In the genomic region with DNA sequence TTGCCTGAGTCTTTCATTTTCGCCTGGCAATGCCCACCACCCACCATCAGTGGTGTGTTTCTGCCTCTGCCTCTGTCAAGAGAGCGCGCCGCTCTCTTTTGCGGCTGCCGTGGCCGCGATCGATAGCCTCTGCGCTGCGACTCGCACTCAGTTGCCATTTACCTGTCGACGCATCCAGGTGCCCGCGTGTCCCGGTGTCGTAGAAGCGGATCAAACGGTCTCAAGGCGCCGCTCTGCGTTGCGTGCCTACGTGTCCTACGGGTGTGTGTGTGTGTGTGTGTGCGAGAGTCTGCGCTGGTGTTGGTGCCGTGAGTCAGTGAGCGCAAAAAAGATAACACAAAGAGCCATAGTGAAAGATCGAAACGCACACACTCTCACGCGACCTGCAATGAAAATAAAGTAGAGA, we compare ENCODE assay signal across 2 fruit fly cellular contexts.
TF ChIP-seq lines count a peak whose summit lies in the region.

A gene (plus strand): TSS at position 148 of the 406 bp plus-strand sequence.

TF ChIP-seq in whole organism, embryonic, 481 proteins besides CTCF, POLR2A, EP300 and RAD21 (continued from another document and continues in another):
- TF ChIP-seq dmrt11E (tag; optimal IDR thresholded peaks at IDR 0.05; lab: Kevin White, UChicago) = no peak
- no peak for TF ChIP-seq phol (tag; optimal IDR thresholded peaks at IDR 0.05; lab: Kevin White, UChicago)
- TF ChIP-seq Camta (GFP tag; optimal IDR thresholded peaks at IDR 0.05; lab: Kevin White, UChicago) = no peak
- TF ChIP-seq CG14014 (GFP tag; IDR thresholded peaks at IDR 0.05; lab: Robert Waterston, UW) = no peak
- no peak for TF ChIP-seq fru (optimal IDR thresholded peaks at IDR 0.05; lab: Kevin White, UChicago)
- TF ChIP-seq nerfin-2 (GFP tag; IDR thresholded peaks at IDR 0.05; lab: Robert Waterston, UW; ENCODE audit: partially characterized antibody) = no peak
- no peak for TF ChIP-seq dimm (GFP tag; IDR thresholded peaks at IDR 0.05; lab: Robert Waterston, UW)
- no peak for TF ChIP-seq tio (GFP tag; optimal IDR thresholded peaks at IDR 0.05; lab: Kevin White, UChicago)
- TF ChIP-seq lab (GFP tag; optimal IDR thresholded peaks at IDR 0.05; lab: Kevin White, UChicago) = no peak
- TF ChIP-seq E2f1 (GFP tag; IDR thresholded peaks at IDR 0.05; lab: Robert Waterston, UW) = no peak
- no peak for TF ChIP-seq Atf3 (GFP tag; optimal IDR thresholded peaks at IDR 0.05; lab: Kevin White, UChicago)
- peak; percentile 73 for TF ChIP-seq D (optimal IDR thresholded peaks at IDR 0.05; lab: Kevin White, UChicago)
- TF ChIP-seq D (GFP tag; optimal IDR thresholded peaks at IDR 0.05; lab: Kevin White, UChicago) = no peak
- TF ChIP-seq CG8089 (GFP tag; optimal IDR thresholded peaks at IDR 0.05; lab: Kevin White, UChicago) = peak; percentile 44
- no peak for TF ChIP-seq CG6813 (GFP tag; optimal IDR thresholded peaks at IDR 0.05; lab: Kevin White, UChicago)
- peak; percentile 62; the same call in 1 of the 3 replicates for TF ChIP-seq CG6791 (GFP tag; IDR thresholded peaks at IDR 0.05; lab: Robert Waterston, UW; ENCODE audit: partially characterized antibody)
- peak in 1 of 2 experiments; percentile 89 for TF ChIP-seq tll (GFP tag; optimal IDR thresholded peaks at IDR 0.05; lab: Kevin White, UChicago)
- no peak for TF ChIP-seq CG1792 (GFP tag; optimal IDR thresholded peaks at IDR 0.05; lab: Kevin White, UChicago)
- TF ChIP-seq shn (GFP tag; optimal IDR thresholded peaks at IDR 0.05; lab: Kevin White, UChicago) = no peak
- no peak for TF ChIP-seq CG34376 (GFP tag; optimal IDR thresholded peaks at IDR 0.05; lab: Kevin White, UChicago)
- TF ChIP-seq CG10366 (GFP tag; IDR thresholded peaks at IDR 0.05; lab: Robert Waterston, UW) = no peak
- TF ChIP-seq HHEX (GFP tag; optimal IDR thresholded peaks at IDR 0.05; lab: Kevin White, UChicago) = no peak
- no peak for TF ChIP-seq CG2202 (tag; optimal IDR thresholded peaks at IDR 0.05; lab: Kevin White, UChicago)
- no peak for TF ChIP-seq CoRest (tag; optimal IDR thresholded peaks at IDR 0.05; lab: Kevin White, UChicago)
- TF ChIP-seq pho (GFP tag; optimal IDR thresholded peaks at IDR 0.05; lab: Kevin White, UChicago) = no peak
- TF ChIP-seq kni (GFP tag; optimal IDR thresholded peaks at IDR 0.05; lab: Kevin White, UChicago) = peak; percentile 92
- no peak for TF ChIP-seq ems (GFP tag; optimal IDR thresholded peaks at IDR 0.05; lab: Kevin White, UChicago)
- peak; percentile 46 for TF ChIP-seq ftz-f1 (GFP tag; optimal IDR thresholded peaks at IDR 0.05; lab: Kevin White, UChicago)
- no peak for TF ChIP-seq ttk (GFP tag; IDR thresholded peaks at IDR 0.05; lab: Robert Waterston, UW)
- no peak for TF ChIP-seq CG12942 (GFP tag; optimal IDR thresholded peaks at IDR 0.05; lab: Kevin White, UChicago)
- TF ChIP-seq chn (GFP tag; optimal IDR thresholded peaks at IDR 0.05; lab: Kevin White, UChicago) = peak; percentile 64
- no peak for TF ChIP-seq CkIIα-i1 (GFP tag; IDR thresholded peaks at IDR 0.05; lab: Robert Waterston, UW)
- TF ChIP-seq Bgb (GFP tag; IDR thresholded peaks at IDR 0.05; lab: Robert Waterston, UW; ENCODE audit: partially characterized antibody) = peak; percentile 46; the same call in 1 of the 2 replicates
- no peak for TF ChIP-seq CG7372 (GFP tag; IDR thresholded peaks at IDR 0.05; lab: Robert Waterston, UW)
- no peak for TF ChIP-seq C15 (GFP tag; IDR thresholded peaks at IDR 0.05; lab: Robert Waterston, UW)
- TF ChIP-seq HmgZ (tag; optimal IDR thresholded peaks at IDR 0.05; lab: Kevin White, UChicago) = no peak
- TF ChIP-seq CrebB (tag; optimal IDR thresholded peaks at IDR 0.05; lab: Kevin White, UChicago) = no peak
- no peak for TF ChIP-seq CG1602 (GFP tag; optimal IDR thresholded peaks at IDR 0.05; lab: Kevin White, UChicago)
- peak; percentile 39; the same call in 1 of the 3 replicates for TF ChIP-seq zfh1 (GFP tag; IDR thresholded peaks at IDR 0.05; lab: Robert Waterston, UW)
- 0 out of 2 replicates have a peak, but pooled peaks have one; percentile 17 for TF ChIP-seq Xrp1 (GFP tag; IDR thresholded peaks at IDR 0.05; lab: Robert Waterston, UW)
- TF ChIP-seq CG15479 (GFP tag; optimal IDR thresholded peaks at IDR 0.05; lab: Kevin White, UChicago) = peak; percentile 92
- TF ChIP-seq NFAT (GFP tag; IDR thresholded peaks at IDR 0.05; lab: Robert Waterston, UW) = 0 out of 2 replicates have a peak, but pooled peaks have one; percentile 30
- no peak for TF ChIP-seq sqz (GFP tag; optimal IDR thresholded peaks at IDR 0.05; lab: Kevin White, UChicago)
- TF ChIP-seq grn (GFP tag; optimal IDR thresholded peaks at IDR 0.05; lab: Kevin White, UChicago) = no peak
- no peak for TF ChIP-seq org-1 (GFP tag; optimal IDR thresholded peaks at IDR 0.05; lab: Kevin White, UChicago)
- no peak for TF ChIP-seq toy (GFP tag; IDR thresholded peaks at IDR 0.05; lab: Robert Waterston, UW)
- no peak for TF ChIP-seq CG5180 (GFP tag; optimal IDR thresholded peaks at IDR 0.05; lab: Kevin White, UChicago)
- peak; percentile 14 for TF ChIP-seq CG7987 (GFP tag; optimal IDR thresholded peaks at IDR 0.05; lab: Kevin White, UChicago)
- TF ChIP-seq Chrac-16 (GFP tag; optimal IDR thresholded peaks at IDR 0.05; lab: Kevin White, UChicago) = no peak
- no peak for TF ChIP-seq klu (GFP tag; IDR thresholded peaks at IDR 0.05; lab: Robert Waterston, UW)
- no peak for TF ChIP-seq CG6272 (GFP tag; IDR thresholded peaks at IDR 0.05; lab: Robert Waterston, UW)
- TF ChIP-seq CG11456 (GFP tag; IDR thresholded peaks at IDR 0.05; lab: Robert Waterston, UW) = no peak
- TF ChIP-seq CG6854 (GFP tag; optimal IDR thresholded peaks at IDR 0.05; lab: Kevin White, UChicago) = no peak
- TF ChIP-seq CG4707 (GFP tag; optimal IDR thresholded peaks at IDR 0.05; lab: Kevin White, UChicago) = no peak
- peak; percentile 24; the same call in 1 of the 2 replicates for TF ChIP-seq Adf1 (GFP tag; IDR thresholded peaks at IDR 0.05; lab: Robert Waterston, UW)
- 0 out of 3 replicates have a peak, but pooled peaks have one; percentile 29 for TF ChIP-seq so (GFP tag; IDR thresholded peaks at IDR 0.05; lab: Robert Waterston, UW)
- TF ChIP-seq CG10462 (GFP tag; optimal IDR thresholded peaks at IDR 0.05; lab: Kevin White, UChicago) = no peak
- TF ChIP-seq Lpt (GFP tag; optimal IDR thresholded peaks at IDR 0.05; lab: Kevin White, UChicago) = no peak
- TF ChIP-seq CG10654 (GFP tag; optimal IDR thresholded peaks at IDR 0.05; lab: Kevin White, UChicago) = no peak
- no peak for TF ChIP-seq CG4424 (GFP tag; optimal IDR thresholded peaks at IDR 0.05; lab: Kevin White, UChicago)
- TF ChIP-seq CG18476 (GFP tag; optimal IDR thresholded peaks at IDR 0.05; lab: Kevin White, UChicago) = no peak
- TF ChIP-seq ERR (GFP tag; optimal IDR thresholded peaks at IDR 0.05; lab: Kevin White, UChicago) = no peak
- TF ChIP-seq CG13296 (GFP tag; optimal IDR thresholded peaks at IDR 0.05; lab: Kevin White, UChicago) = no peak
- peak; percentile 4 for TF ChIP-seq CG2712 (tag; optimal IDR thresholded peaks at IDR 0.05; lab: Kevin White, UChicago)
- TF ChIP-seq Hey (tag; optimal IDR thresholded peaks at IDR 0.05; lab: Kevin White, UChicago) = no peak

TF ChIP-seq in whole organism, prepupa, 60 proteins besides CTCF, POLR2A, EP300 and RAD21 (continued from another document):
- TF ChIP-seq Blimp-1 (GFP tag; optimal IDR thresholded peaks at IDR 0.05; lab: Kevin White, UChicago) = no peak
- TF ChIP-seq CG34406 (GFP tag; optimal IDR thresholded peaks at IDR 0.05; lab: Kevin White, UChicago) = no peak
- TF ChIP-seq CG6854 (GFP tag; optimal IDR thresholded peaks at IDR 0.05; lab: Kevin White, UChicago) = peak; percentile 40
- peak; percentile 53 for TF ChIP-seq svp (GFP tag; lab: Kevin White, UChicago)
- TF ChIP-seq spab (GFP tag; optimal IDR thresholded peaks at IDR 0.05; lab: Kevin White, UChicago) = no peak
- no peak; the same call in 1 of the 2 replicates for TF ChIP-seq CG15336 (GFP tag; IDR thresholded peaks at IDR 0.05; lab: Robert Waterston, UW)
- no peak for TF ChIP-seq CG3032 (tag; optimal IDR thresholded peaks at IDR 0.05; lab: Kevin White, UChicago)
- TF ChIP-seq CG7368 (GFP tag; optimal IDR thresholded peaks at IDR 0.05; lab: Kevin White, UChicago) = no peak
- TF ChIP-seq achi (GFP tag; optimal IDR thresholded peaks at IDR 0.05; lab: Kevin White, UChicago) = no peak
- no peak for TF ChIP-seq CG16779 (tag; optimal IDR thresholded peaks at IDR 0.05; lab: Kevin White, UChicago)
- no peak for TF ChIP-seq OdsH (GFP tag; optimal IDR thresholded peaks at IDR 0.05; lab: Kevin White, UChicago)
- TF ChIP-seq salr (GFP tag; optimal IDR thresholded peaks at IDR 0.05; lab: Kevin White, UChicago) = no peak
- no peak for TF ChIP-seq Ets96B (tag; optimal IDR thresholded peaks at IDR 0.05; lab: Kevin White, UChicago)
- no peak for TF ChIP-seq Eip93F (GFP tag; optimal IDR thresholded peaks at IDR 0.05; lab: Kevin White, UChicago)
- TF ChIP-seq Hr4 (GFP tag; optimal IDR thresholded peaks at IDR 0.05; lab: Kevin White, UChicago) = no peak
- no peak for TF ChIP-seq CG6808 (GFP tag; optimal IDR thresholded peaks at IDR 0.05; lab: Kevin White, UChicago)
- no peak for TF ChIP-seq CG32006 (GFP tag; optimal IDR thresholded peaks at IDR 0.05; lab: Kevin White, UChicago)
- TF ChIP-seq CG10631 (GFP tag; optimal IDR thresholded peaks at IDR 0.05; lab: Kevin White, UChicago) = no peak
- TF ChIP-seq Ets21C (GFP tag; optimal IDR thresholded peaks at IDR 0.05; lab: Kevin White, UChicago) = no peak
- TF ChIP-seq Sox102F (GFP tag; optimal IDR thresholded peaks at IDR 0.05; lab: Kevin White, UChicago) = peak; percentile 20
- no peak for TF ChIP-seq CG11902 (GFP tag; optimal IDR thresholded peaks at IDR 0.05; lab: Kevin White, UChicago)
- no peak for TF ChIP-seq CG3919 (GFP tag; optimal IDR thresholded peaks at IDR 0.05; lab: Kevin White, UChicago)
- no peak for TF ChIP-seq Hr39 (GFP tag; optimal IDR thresholded peaks at IDR 0.05; lab: Kevin White, UChicago)
- no peak for TF ChIP-seq CG8632 (GFP tag; optimal IDR thresholded peaks at IDR 0.05; lab: Kevin White, UChicago)
- no peak for TF ChIP-seq CG11294 (GFP tag; IDR thresholded peaks at IDR 0.05; lab: Robert Waterston, UW)
- no peak for TF ChIP-seq CG6792 (GFP tag; optimal IDR thresholded peaks at IDR 0.05; lab: Kevin White, UChicago)
- peak; percentile 51 to 81 for TF ChIP-seq ss (GFP tag; optimal IDR thresholded peaks at IDR 0.05; lab: Kevin White, UChicago)
- peak; percentile 71 for TF ChIP-seq CG6163 (GFP tag; IDR thresholded peaks at IDR 0.05; lab: Robert Waterston, UW)
- no peak for TF ChIP-seq Sox15 (GFP tag; optimal IDR thresholded peaks at IDR 0.05; lab: Kevin White, UChicago)
- no peak for TF ChIP-seq CG8119 (GFP tag; IDR thresholded peaks at IDR 0.05; lab: Robert Waterston, UW)
- no peak for TF ChIP-seq dac (GFP tag; optimal IDR thresholded peaks at IDR 0.05; lab: Kevin White, UChicago)
- TF ChIP-seq CG4318 (GFP tag; optimal IDR thresholded peaks at IDR 0.05; lab: Kevin White, UChicago) = no peak
- no peak for TF ChIP-seq vri (GFP tag; optimal IDR thresholded peaks at IDR 0.05; lab: Kevin White, UChicago)
- TF ChIP-seq Eip78C (GFP tag; lab: Kevin White, UChicago) = peak; percentile 32
- no peak for TF ChIP-seq CG31627 (GFP tag; optimal IDR thresholded peaks at IDR 0.05; lab: Kevin White, UChicago)
- TF ChIP-seq CG1621 (tag; optimal IDR thresholded peaks at IDR 0.05; lab: Kevin White, UChicago) = peak; percentile 36
- TF ChIP-seq Smox (GFP tag; optimal IDR thresholded peaks at IDR 0.05; lab: Kevin White, UChicago) = no peak
